Fruit fly (Drosophila melanogaster): ENCODE measurements around the gene CG6180.
A peak's percentile ranks its signal among the peaks of the same experiment; 100 is the strongest.

The CG6180 gene

DNA sequence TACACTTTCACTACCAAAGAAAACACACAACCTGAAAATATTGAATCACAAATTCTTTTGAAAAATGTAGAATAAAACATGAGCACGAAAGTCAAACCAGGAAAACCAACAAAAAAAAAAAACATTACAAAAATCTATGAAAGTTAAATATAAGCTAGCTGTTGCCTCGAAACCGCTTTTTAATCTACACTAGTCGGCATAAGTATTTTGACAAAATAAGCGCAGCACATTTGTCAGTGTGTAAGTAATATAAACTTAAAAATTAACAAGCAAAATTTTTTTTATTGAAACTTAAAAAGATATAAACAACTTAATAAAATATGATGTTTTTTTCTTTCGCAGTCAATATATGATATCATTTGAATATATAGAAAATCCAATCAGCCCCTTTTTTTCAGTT, 5.4 kb downstream of the CG6180 start, which contains the start of gene CG5787:
Gene CG5787 (minus strand): TSS at position 101 of the 400 bp plus-strand sequence.
- no peak for TF ChIP-seq CG3032 (tag; optimal IDR thresholded peaks at IDR 0.05)
- TF ChIP-seq Met (GFP tag; optimal IDR thresholded peaks at IDR 0.05): no peak
- no peak for TF ChIP-seq Smox (GFP tag; optimal IDR thresholded peaks at IDR 0.05)
- TF ChIP-seq CG11902 (GFP tag; optimal IDR thresholded peaks at IDR 0.05): no peak
- no peak for TF ChIP-seq CG6276 (GFP tag; optimal IDR thresholded peaks at IDR 0.05)
- TF ChIP-seq fkh (GFP tag; optimal IDR thresholded peaks at IDR 0.05): no peak

DNA sequence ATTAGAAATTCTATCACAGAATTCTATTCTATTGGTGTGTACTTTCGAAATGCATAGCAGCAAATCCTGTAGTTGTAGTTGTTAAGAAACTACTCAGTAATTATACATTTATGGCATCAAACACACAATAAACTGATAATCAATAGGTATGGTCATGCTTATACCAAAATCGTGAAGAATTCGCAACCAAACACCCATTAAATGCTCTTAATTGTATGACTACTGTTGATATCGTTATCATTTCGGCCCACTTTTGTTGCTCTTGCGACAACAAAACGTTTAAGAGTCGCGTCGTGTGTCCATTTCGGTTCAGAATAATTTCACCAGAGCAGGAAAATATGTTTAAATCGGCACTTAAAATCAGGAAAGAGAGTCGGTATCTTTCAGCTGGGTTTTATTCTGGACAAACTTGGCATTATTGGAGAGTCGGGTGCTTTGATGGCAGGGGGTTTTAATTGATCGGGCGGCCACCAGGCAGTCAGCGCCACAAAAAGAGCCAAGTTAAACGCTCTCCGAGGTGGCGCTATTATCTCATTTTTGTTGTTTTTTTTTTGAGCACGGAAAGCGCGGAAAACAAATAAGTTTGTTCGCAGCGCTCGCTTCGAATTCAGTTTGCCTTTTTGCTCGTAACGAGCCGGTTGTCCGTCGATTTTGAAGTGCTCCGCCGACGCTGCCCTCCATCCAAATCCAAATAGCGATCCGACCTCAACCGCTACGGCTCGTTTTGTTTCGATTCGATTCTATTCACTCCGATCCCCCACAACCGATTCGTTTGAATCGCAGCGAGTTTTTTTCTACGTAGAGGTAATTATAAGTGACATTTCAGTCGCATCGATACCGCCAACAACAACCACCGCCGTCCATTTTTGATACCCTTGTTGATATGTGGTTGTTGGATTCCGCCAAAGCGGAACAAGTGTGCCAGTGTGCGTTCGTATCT, 11.2 kb downstream of the CG6180 start, which contains the start of gene MRP:
Gene MRP (plus strand): TSS at position 609 of the 940 bp plus-strand sequence.
- no peak for TF ChIP-seq pdm3 (GFP tag; optimal IDR thresholded peaks at IDR 0.05)
- no peak for TF ChIP-seq CG4318 (GFP tag; optimal IDR thresholded peaks at IDR 0.05)
- no peak for TF ChIP-seq cyc (GFP tag; optimal IDR thresholded peaks at IDR 0.05)
- no peak for TF ChIP-seq CG31627 (GFP tag; optimal IDR thresholded peaks at IDR 0.05)
- TF ChIP-seq OdsH (GFP tag; optimal IDR thresholded peaks at IDR 0.05): no peak
- no peak for TF ChIP-seq Eip78C (GFP tag)
- no peak for TF ChIP-seq net (GFP tag; optimal IDR thresholded peaks at IDR 0.05)
- peak; percentile 23 for TF ChIP-seq vri (GFP tag; optimal IDR thresholded peaks at IDR 0.05)
- TF ChIP-seq ss (GFP tag; optimal IDR thresholded peaks at IDR 0.05): no peak
- TF ChIP-seq eg (GFP tag; IDR thresholded peaks at IDR 0.05): no peak; the same call in 2 of the 3 replicates
- TF ChIP-seq CG8119 (GFP tag; IDR thresholded peaks at IDR 0.05): 0 out of 3 replicates have a peak, but pooled peaks have one; percentile 34
- no peak for TF ChIP-seq Blimp-1 (GFP tag; optimal IDR thresholded peaks at IDR 0.05)
- no peak for TF ChIP-seq CG7368 (GFP tag; optimal IDR thresholded peaks at IDR 0.05)
- no peak for TF ChIP-seq CG3919 (GFP tag; optimal IDR thresholded peaks at IDR 0.05)
- TF ChIP-seq fkh (GFP tag; optimal IDR thresholded peaks at IDR 0.05): peak; percentile 64
- 0 out of 2 replicates have a peak, but pooled peaks have one; percentile 6 for TF ChIP-seq CG15336 (GFP tag; IDR thresholded peaks at IDR 0.05)
- no peak for TF ChIP-seq CG6808 (GFP tag; optimal IDR thresholded peaks at IDR 0.05)
- no peak for TF ChIP-seq salr (GFP tag; optimal IDR thresholded peaks at IDR 0.05)
- TF ChIP-seq CG11762 (GFP tag; optimal IDR thresholded peaks at IDR 0.05; ENCODE audit: insufficient read depth): no peak
- TF ChIP-seq CG10631 (GFP tag; optimal IDR thresholded peaks at IDR 0.05): no peak
- no peak for TF ChIP-seq CG6792 (GFP tag; optimal IDR thresholded peaks at IDR 0.05)
- TF ChIP-seq Sox14 (GFP tag; optimal IDR thresholded peaks at IDR 0.05): no peak
- no peak for TF ChIP-seq achi (GFP tag; optimal IDR thresholded peaks at IDR 0.05)
- TF ChIP-seq Ets96B (tag; optimal IDR thresholded peaks at IDR 0.05): no peak
- no peak for TF ChIP-seq acj6 (GFP tag; optimal IDR thresholded peaks at IDR 0.05)
- no peak for TF ChIP-seq svp (GFP tag)
- TF ChIP-seq Lpt (GFP tag; optimal IDR thresholded peaks at IDR 0.05): no peak
- TF ChIP-seq CG11294 (GFP tag; IDR thresholded peaks at IDR 0.05): no peak

dm6 chr2L:12719712-12720429, 12.4 kb downstream of the CG6180 start:
- TF ChIP-seq CG6163 (GFP tag; IDR thresholded peaks at IDR 0.05) (0 out of 3 replicates have a peak, but pooled peaks have one; percentile 41), Sox14 (GFP tag; optimal IDR thresholded peaks at IDR 0.05) (peak; percentile 31), vri (GFP tag; optimal IDR thresholded peaks at IDR 0.05) (peak; percentile 82), CG34406 (GFP tag; optimal IDR thresholded peaks at IDR 0.05) (no peak), CG9139 (GFP tag; optimal IDR thresholded peaks at IDR 0.05) (no peak), CG6808 (GFP tag; optimal IDR thresholded peaks at IDR 0.05) (peak; percentile 18), eg (GFP tag; IDR thresholded peaks at IDR 0.05) (0 out of 3 replicates have a peak, but pooled peaks have one; percentile 27), OdsH (GFP tag; optimal IDR thresholded peaks at IDR 0.05) (no peak), cyc (GFP tag; optimal IDR thresholded peaks at IDR 0.05) (no peak), CG8319 (GFP tag; optimal IDR thresholded peaks at IDR 0.05) (no peak), CG11294 (GFP tag; IDR thresholded peaks at IDR 0.05) (no peak), Met (GFP tag; optimal IDR thresholded peaks at IDR 0.05) (no peak), Sox102F (GFP tag; optimal IDR thresholded peaks at IDR 0.05) (no peak), fd59A (GFP tag; optimal IDR thresholded peaks at IDR 0.05) (no peak), svp (GFP tag) (peak; percentile 95), fkh (GFP tag; optimal IDR thresholded peaks at IDR 0.05) (peak; percentile 50), Eip93F (GFP tag; optimal IDR thresholded peaks at IDR 0.05) (no peak), CG4318 (GFP tag; optimal IDR thresholded peaks at IDR 0.05) (no peak), Eip75B (GFP tag; optimal IDR thresholded peaks at IDR 0.05) (no peak), CG16779 (tag; optimal IDR thresholded peaks at IDR 0.05) (peak; percentile 14), Eip78C (GFP tag) (peak; percentile 72)

All from whole organism, prepupa.